Fruit fly (Drosophila melanogaster) whole organism, prepupa: Measurements from ENCODE around the gene mRpS11.

Source experiments
- Blimp-1 ChIP-seq: fragments of 200-800 bp; sonication (Bioruptor generic); optimal IDR thresholded peaks from 3 replicates; lab custom pipeline; 2017; ENCODE audit warnings: missing biosample characterization, missing genetic modification characterization, mild to moderate bottlenecking, moderate library complexity, missing genetic modification reagents
- CG10631 ChIP-seq: fragments of 200-800 bp; sonication (Bioruptor generic); optimal IDR thresholded peaks from 2 replicates; lab custom pipeline; 2016; ENCODE audit warnings: missing biosample characterization, missing genetic modification characterization
- CG10669 ChIP-seq: fragments of 200-800 bp; sonication (Bioruptor generic); optimal IDR thresholded peaks from 3 replicates; lab custom pipeline; 2018; ENCODE audit warnings: missing biosample characterization, mild to moderate bottlenecking, missing genetic modification characterization, moderate library complexity
- CG11294 ChIP-seq: fragments of 200-800 bp; sonication (Bioruptor generic); IDR thresholded peaks from 2 replicates; pipeline ENCODE4 v1.3.6; 2022; ENCODE audit warnings: missing biosample characterization, missing genetic modification characterization
- CG11762 ChIP-seq: fragments of 200-800 bp; sonication (Bioruptor generic); optimal IDR thresholded peaks from 3 replicates; lab custom pipeline; 2016; ENCODE audit warnings: missing biosample characterization, missing genetic modification characterization; ENCODE audit not compliant: insufficient read depth
- CG11902 ChIP-seq: fragments of 200-800 bp; sonication (Bioruptor generic); optimal IDR thresholded peaks from 3 replicates; lab custom pipeline; 2016; ENCODE audit warnings: missing biosample characterization, missing genetic modification characterization
- CG15336 ChIP-seq: fragments of 200-800 bp; sonication (Bioruptor generic); IDR thresholded peaks from 2 replicates; pipeline ENCODE4 v1.3.6; 2022; ENCODE audit warnings: missing biosample characterization, missing genetic modification characterization
- CG1621 ChIP-seq: fragments of 200-800 bp; sonication (Bioruptor generic); optimal IDR thresholded peaks from 3 replicates; lab custom pipeline; 2018; ENCODE audit warnings: missing biosample characterization, mild to moderate bottlenecking, missing genetic modification characterization
- CG32006 ChIP-seq: fragments of 200-800 bp; sonication (Bioruptor generic); optimal IDR thresholded peaks from 3 replicates; lab custom pipeline; 2017; ENCODE audit warnings: missing biosample characterization, mild to moderate bottlenecking, missing genetic modification characterization
- CG34406 ChIP-seq: fragments of 200-800 bp; sonication (Bioruptor generic); optimal IDR thresholded peaks from 3 replicates; lab custom pipeline; 2016; ENCODE audit warnings: missing biosample characterization, missing genetic modification characterization
- CG3919 ChIP-seq: fragments of 200-800 bp; sonication (Bioruptor generic); optimal IDR thresholded peaks from 3 replicates; lab custom pipeline; 2016; ENCODE audit warnings: missing biosample characterization, missing genetic modification characterization
- CG4318 ChIP-seq: fragments of 200-800 bp; sonication (Bioruptor generic); optimal IDR thresholded peaks from 3 replicates; lab custom pipeline; 2017; ENCODE audit warnings: missing biosample characterization, mild to moderate bottlenecking, missing genetic modification characterization
- CG6163 ChIP-seq: fragments of 200-800 bp; sonication (Bioruptor generic); IDR thresholded peaks from 3 replicates; pipeline ENCODE4 v1.3.6; 2022; ENCODE audit warnings: missing biosample characterization, missing genetic modification characterization
- CG6276 ChIP-seq: fragments of 200-800 bp; sonication (Bioruptor generic); optimal IDR thresholded peaks from 2 replicates; lab custom pipeline; 2017; ENCODE audit warnings: missing biosample characterization, mild to moderate bottlenecking, missing genetic modification characterization
- CG6792 ChIP-seq: fragments of 200-800 bp; sonication (Bioruptor generic); optimal IDR thresholded peaks from 3 replicates; lab custom pipeline; 2016; ENCODE audit warnings: missing biosample characterization, missing genetic modification characterization
- CG6854 ChIP-seq: fragments of 200-800 bp; sonication (Bioruptor generic); optimal IDR thresholded peaks from 2 replicates; lab custom pipeline; 2017; ENCODE audit warnings: missing biosample characterization, mild to moderate bottlenecking, missing genetic modification characterization
- CG7368 ChIP-seq: fragments of 200-800 bp; sonication (Bioruptor generic); optimal IDR thresholded peaks from 3 replicates; lab custom pipeline; 2016; ENCODE audit warnings: missing biosample characterization, missing genetic modification characterization
- CG8119 ChIP-seq: fragments of 200-800 bp; sonication (Bioruptor generic); IDR thresholded peaks from 3 replicates; pipeline ENCODE4 v1.3.6; 2022; ENCODE audit warnings: missing biosample characterization, missing genetic modification characterization
- CG8319 ChIP-seq: fragments of 200-800 bp; sonication (Bioruptor generic); optimal IDR thresholded peaks from 3 replicates; lab custom pipeline; 2016; ENCODE audit warnings: missing biosample characterization, missing genetic modification characterization
- CG8632 ChIP-seq: fragments of 200-800 bp; sonication (Bioruptor generic); optimal IDR thresholded peaks from 3 replicates; lab custom pipeline; 2016; ENCODE audit warnings: missing biosample characterization, missing genetic modification characterization
- Eip78C ChIP-seq: fragments of 200-800 bp; sonication (Bioruptor generic); peaks from one replicate; lab custom pipeline; 2016; ENCODE audit warnings: missing biosample characterization, missing genetic modification characterization
- Ets21C ChIP-seq: fragments of 200-800 bp; sonication (Bioruptor generic); optimal IDR thresholded peaks from 3 replicates; lab custom pipeline; 2016; ENCODE audit warnings: missing biosample characterization, missing genetic modification characterization
- Ets96B ChIP-seq: fragments of 200-800 bp; optimal IDR thresholded peaks from 2 replicates; lab custom pipeline; 2019; ENCODE audit warnings: missing biosample characterization, mild to moderate bottlenecking, missing genetic modification characterization, moderate library complexity
- Gug ChIP-seq: fragments of 200-800 bp; sonication (Bioruptor generic); IDR thresholded peaks from 2 replicates; pipeline ENCODE4 v1.3.6; 2022; ENCODE audit warnings: missing biosample characterization, missing genetic modification characterization
- Hr38 ChIP-seq: sonication (Bioruptor generic); optimal IDR thresholded peaks from 2 replicates; lab custom pipeline; 2016; ENCODE audit warnings: missing biosample characterization, missing genetic modification characterization
- Hr39 ChIP-seq: fragments of 200-800 bp; sonication (Bioruptor generic); optimal IDR thresholded peaks from 2 replicates; lab custom pipeline; 2016; ENCODE audit warnings: missing biosample characterization, missing genetic modification characterization
- Hr4 ChIP-seq: fragments of 200-800 bp; sonication (Bioruptor generic); optimal IDR thresholded peaks from 3 replicates; lab custom pipeline; 2016; ENCODE audit warnings: missing biosample characterization, missing genetic modification characterization
- Lpt ChIP-seq: fragments of 200-800 bp; sonication (Bioruptor generic); optimal IDR thresholded peaks from 3 replicates; lab custom pipeline; 2016; ENCODE audit warnings: missing biosample characterization, missing genetic modification characterization
- Met ChIP-seq: fragments of 200-800 bp; sonication (Bioruptor generic); optimal IDR thresholded peaks from 3 replicates; lab custom pipeline; 2016; ENCODE audit warnings: missing biosample characterization, missing genetic modification characterization
- OdsH ChIP-seq: fragments of 200-800 bp; sonication (Bioruptor generic); optimal IDR thresholded peaks from 3 replicates; lab custom pipeline; 2016; ENCODE audit warnings: missing biosample characterization, missing genetic modification characterization
- Sox102F ChIP-seq: fragments of 200-800 bp; sonication (Bioruptor generic); optimal IDR thresholded peaks from 2 replicates; lab custom pipeline; 2016; ENCODE audit warnings: missing biosample characterization, mild to moderate bottlenecking, missing genetic modification characterization
- Sox14 ChIP-seq: fragments of 200-800 bp; sonication (Bioruptor generic); optimal IDR thresholded peaks from 3 replicates; lab custom pipeline; 2016; ENCODE audit warnings: missing biosample characterization, missing genetic modification characterization
- Sox15 ChIP-seq: fragments of 200-800 bp; sonication (Bioruptor generic); optimal IDR thresholded peaks from 3 replicates; lab custom pipeline; 2016; ENCODE audit warnings: missing biosample characterization, missing genetic modification characterization
- achi ChIP-seq: fragments of 200-800 bp; sonication (Bioruptor generic); optimal IDR thresholded peaks from 3 replicates; lab custom pipeline; 2016; ENCODE audit warnings: missing biosample characterization, missing genetic modification characterization
- acj6 ChIP-seq: fragments of 200-800 bp; sonication (Bioruptor generic); optimal IDR thresholded peaks from 3 replicates; lab custom pipeline; 2016; ENCODE audit warnings: missing biosample characterization, missing genetic modification characterization
- dsx ChIP-seq: fragments of 200-800 bp; optimal IDR thresholded peaks from 3 replicates; lab custom pipeline; 2019; ENCODE audit warnings: missing biosample characterization, mild to moderate bottlenecking, missing genetic modification characterization, moderate library complexity; ENCODE audit not compliant: poor library complexity, severe bottlenecking
- eg ChIP-seq: fragments of 200-800 bp; sonication (Bioruptor generic); IDR thresholded peaks from 3 replicates; pipeline ENCODE4 v1.3.6; 2022; ENCODE audit warnings: missing biosample characterization, missing genetic modification characterization
- esn ChIP-seq: fragments of 200-800 bp; sonication (Bioruptor generic); optimal IDR thresholded peaks from 2 replicates; lab custom pipeline; 2016; ENCODE audit warnings: missing biosample characterization, mild to moderate bottlenecking, missing genetic modification characterization, moderate library complexity
- fd59A ChIP-seq: fragments of 200-800 bp; sonication (Bioruptor generic); optimal IDR thresholded peaks from 2 replicates; lab custom pipeline; 2017; ENCODE audit warnings: missing biosample characterization, mild to moderate bottlenecking, missing genetic modification characterization, missing genetic modification reagents
- fd85E ChIP-seq: fragments of 200-800 bp; sonication (Bioruptor generic); optimal IDR thresholded peaks from 3 replicates; lab custom pipeline; 2016; ENCODE audit warnings: missing biosample characterization, missing genetic modification characterization
- fkh ChIP-seq: fragments of 200-800 bp; sonication (Bioruptor generic); optimal IDR thresholded peaks from 3 replicates; lab custom pipeline; 2017; ENCODE audit warnings: missing biosample characterization, mild to moderate bottlenecking, missing genetic modification characterization, moderate library complexity
- pdm3 ChIP-seq: fragments of 200-800 bp; sonication (Bioruptor generic); optimal IDR thresholded peaks from 3 replicates; lab custom pipeline; 2016; ENCODE audit warnings: missing biosample characterization, missing genetic modification characterization
- salr ChIP-seq, 2 experiments: fragments of 200-800 bp; sonication (Bioruptor generic); optimal IDR thresholded peaks; 3 replicates each; lab custom pipeline; 2016 to 2018; ENCODE audit warnings: missing biosample characterization in 2 of 2, missing genetic modification characterization in 2 of 2, mild to moderate bottlenecking in 1 of 2
- spab ChIP-seq: fragments of 200-800 bp; sonication (Bioruptor generic); optimal IDR thresholded peaks from 2 replicates; lab custom pipeline; 2017; ENCODE audit warnings: missing biosample characterization, mild to moderate bottlenecking, missing genetic modification characterization, missing genetic modification reagents
- ss ChIP-seq, 2 experiments: fragments of 200-800 bp; sonication (Bioruptor generic); optimal IDR thresholded peaks; 2 replicates in 1 of 2; 3 replicates in 1 of 2; lab custom pipeline; 2017 to 2018; ENCODE audit warnings: mild to moderate bottlenecking in 2 of 2, missing biosample characterization in 2 of 2, missing genetic modification characterization in 2 of 2, moderate library complexity in 1 of 2
- vri ChIP-seq: fragments of 200-800 bp; sonication (Bioruptor generic); optimal IDR thresholded peaks from 3 replicates; lab custom pipeline; 2016; ENCODE audit warnings: missing biosample characterization, mild to moderate bottlenecking, missing genetic modification characterization

Gene mRpS11

DNA sequence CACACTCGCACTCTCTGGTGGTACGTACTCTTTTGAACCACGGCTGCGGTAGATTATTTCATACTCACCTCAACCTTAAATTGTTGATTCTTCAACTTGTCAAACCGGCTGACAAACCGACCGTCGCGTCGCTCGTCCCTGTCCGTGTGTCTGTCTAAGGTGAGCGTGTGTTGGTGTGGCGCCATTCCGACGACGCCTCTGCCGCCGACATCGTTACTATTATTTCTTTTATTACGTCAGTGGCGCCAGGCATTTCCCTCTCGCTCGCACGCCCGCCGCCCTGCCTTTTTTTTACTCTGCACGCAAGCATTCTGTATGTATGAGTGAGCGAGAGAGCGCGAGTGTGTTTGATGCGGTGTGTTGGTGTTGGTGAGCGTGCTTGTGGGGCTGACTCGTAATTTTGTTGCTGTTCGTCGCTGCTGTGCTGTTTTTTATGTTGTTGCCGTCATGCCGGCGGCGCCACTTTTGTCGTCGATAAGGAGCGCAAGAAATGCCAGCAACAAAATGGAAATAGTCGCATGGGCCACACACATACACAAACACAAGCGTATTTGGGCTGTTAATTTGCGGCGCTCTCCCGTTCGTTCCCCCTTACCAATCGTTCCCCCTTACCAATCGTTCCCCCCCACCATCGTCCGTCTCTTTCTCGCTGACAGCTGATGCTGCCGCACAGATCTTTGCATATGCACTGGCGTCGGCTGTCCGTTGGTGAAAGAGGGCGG lies 16.2 kb upstream of the mRpS11 start (continued):
- TF ChIP-seq Ets21C, result no peak
- no peak for TF ChIP-seq salr (GFP tag; optimal IDR thresholded peaks at IDR 0.05; lab: Kevin White, UChicago)
- TF ChIP-seq dsx (GFP tag; lab: Kevin White, UChicago), result peak; percentile 84
- no peak for TF ChIP-seq fd85E (GFP tag; lab: Kevin White, UChicago)
- TF ChIP-seq CG8119, result peak; percentile 61
- TF ChIP-seq vri (GFP tag; lab: Kevin White, UChicago), result peak; percentile 99
- TF ChIP-seq CG34406 (GFP tag; lab: Kevin White, UChicago), result no peak
- peak; percentile 88 to 99 for TF ChIP-seq ss (GFP tag; optimal IDR thresholded peaks at IDR 0.05; lab: Kevin White, UChicago)
- no peak for TF ChIP-seq Hr38 (GFP tag; lab: Kevin White, UChicago)
- no peak for TF ChIP-seq achi (GFP tag; lab: Kevin White, UChicago)
- no peak for TF ChIP-seq CG8632 (GFP tag; lab: Kevin White, UChicago)
- TF ChIP-seq Lpt (GFP tag; lab: Kevin White, UChicago), result peak; percentile 70
- TF ChIP-seq Hr39 (GFP tag; lab: Kevin White, UChicago), result no peak
- TF ChIP-seq spab (GFP tag; lab: Kevin White, UChicago), result peak; percentile 21
- TF ChIP-seq CG6163 (GFP tag; lab: Robert Waterston, UW), result peak; percentile 71
- peak; percentile 9 for TF ChIP-seq Blimp-1
- no peak for TF ChIP-seq CG10631 (GFP tag; lab: Kevin White, UChicago)
- no peak for TF ChIP-seq CG6792 (GFP tag; lab: Kevin White, UChicago)
- no peak for TF ChIP-seq acj6 (GFP tag; lab: Kevin White, UChicago)
- no peak for TF ChIP-seq CG4318 (GFP tag; lab: Kevin White, UChicago)
- TF ChIP-seq pdm3 (GFP tag; lab: Kevin White, UChicago), result peak; percentile 8
- TF ChIP-seq Gug (GFP tag; lab: Robert Waterston, UW), result peak; percentile 39; the same call in 1 of the 2 replicates
- peak; percentile 53 for TF ChIP-seq Ets96B
- peak; percentile 91 for TF ChIP-seq fkh (GFP tag; lab: Kevin White, UChicago)
- no peak for TF ChIP-seq CG11902 (GFP tag; lab: Kevin White, UChicago)
- peak; percentile 5 for TF ChIP-seq fd59A (GFP tag; lab: Kevin White, UChicago)

dm6 chr3R:17056905-17057251 lies 15.7 kb upstream of the mRpS11 start:
- TF ChIP-seq CG6276 (GFP tag; lab: Kevin White, UChicago) (no peak), CG3919 (GFP tag; lab: Kevin White, UChicago) (peak; percentile 55), Blimp-1 (no peak), eg (GFP tag; lab: Robert Waterston, UW) (peak; percentile 32; the same call in 1 of the 3 replicates), esn (GFP tag; lab: Kevin White, UChicago) (no peak), CG1621 (tag; lab: Kevin White, UChicago) (no peak), fd59A (GFP tag; lab: Kevin White, UChicago) (peak; percentile 47), Lpt (GFP tag; lab: Kevin White, UChicago) (no peak), Ets96B (peak; percentile 49), CG10669 (GFP tag; lab: Kevin White, UChicago) (peak; percentile 53), Met (GFP tag; lab: Kevin White, UChicago) (peak; percentile 46), Gug (GFP tag; lab: Robert Waterston, UW) (no peak), dsx (GFP tag; lab: Kevin White, UChicago) (no peak), CG4318 (GFP tag; lab: Kevin White, UChicago) (peak; percentile 53), CG6163 (GFP tag; lab: Robert Waterston, UW) (peak; percentile 39; the same call in 1 of the 3 replicates), CG7368 (GFP tag; lab: Kevin White, UChicago) (no peak), CG11762 (GFP tag; lab: Kevin White, UChicago) (no peak), CG8632 (GFP tag; lab: Kevin White, UChicago) (no peak), Sox15 (GFP tag; lab: Kevin White, UChicago) (no peak), Eip78C (GFP tag; lab: Kevin White, UChicago) (peak; percentile 89), CG11294 (GFP tag; lab: Robert Waterston, UW) (no peak), CG15336 (GFP tag; lab: Robert Waterston, UW) (no peak), CG32006 (GFP tag; lab: Kevin White, UChicago) (peak; percentile 73), CG8319 (no peak), CG34406 (GFP tag; lab: Kevin White, UChicago) (peak; percentile 28), Hr4 (GFP tag; lab: Kevin White, UChicago) (peak; percentile 65), Sox14 (GFP tag; lab: Kevin White, UChicago) (peak; percentile 46), CG10631 (GFP tag; lab: Kevin White, UChicago) (peak; percentile 62), OdsH (peak; percentile 53), pdm3 (GFP tag; lab: Kevin White, UChicago) (peak; percentile 52), CG6792 (GFP tag; lab: Kevin White, UChicago) (no peak), spab (GFP tag; lab: Kevin White, UChicago) (peak; percentile 44), Sox102F (GFP tag; lab: Kevin White, UChicago) (no peak), fd85E (GFP tag; lab: Kevin White, UChicago) (no peak), CG6854 (GFP tag; lab: Kevin White, UChicago) (no peak), acj6 (GFP tag; lab: Kevin White, UChicago) (peak; percentile 35)
